5 fruit fly cellular contexts compared by ENCODE assay signal in genomic region chrX:4325346-4325745, dm6.
TF ChIP-seq lines count a peak whose summit lies in the region.

No protein-coding gene starts in this region.

- no peak for TF ChIP-seq CTCF in whole organism, embryonic (GFP tag; optimal IDR thresholded peaks at IDR 0.05; lab: Kevin White, UChicago)

TF ChIP-seq in whole organism, adult, 20 proteins besides CTCF, POLR2A, EP300 and RAD21:
- no peak for TF ChIP-seq pad (GFP tag; optimal IDR thresholded peaks at IDR 0.05; lab: Kevin White, UChicago)
- TF ChIP-seq bab1 (GFP tag; optimal IDR thresholded peaks at IDR 0.05; lab: Kevin White, UChicago), result no peak
- peak; percentile 1 for TF ChIP-seq toe (GFP tag; optimal IDR thresholded peaks at IDR 0.05; lab: Kevin White, UChicago)
- TF ChIP-seq tj (GFP tag; optimal IDR thresholded peaks at IDR 0.05; lab: Kevin White, UChicago), result no peak
- TF ChIP-seq Crg-1 (GFP tag; optimal IDR thresholded peaks at IDR 0.05; lab: Kevin White, UChicago), result no peak
- no peak for TF ChIP-seq ovo (GFP tag; optimal IDR thresholded peaks at IDR 0.05; lab: Kevin White, UChicago)
- TF ChIP-seq kay (GFP tag; lab: Kevin White, UChicago; ENCODE audit: borderline replicate concordance), result no peak
- no peak for TF ChIP-seq Clk (GFP tag; optimal IDR thresholded peaks at IDR 0.05; lab: Kevin White, UChicago)
- no peak for TF ChIP-seq CG7045 (GFP tag; optimal IDR thresholded peaks at IDR 0.05; lab: Kevin White, UChicago)
- no peak for TF ChIP-seq cnc (optimal IDR thresholded peaks at IDR 0.05; lab: Kevin White, UChicago)
- peak; percentile 28 for TF ChIP-seq CG5204 (GFP tag; optimal IDR thresholded peaks at IDR 0.05; lab: Kevin White, UChicago)
- no peak for TF ChIP-seq cic (GFP tag; optimal IDR thresholded peaks at IDR 0.05; lab: Kevin White, UChicago)
- peak; percentile 19 for TF ChIP-seq CG1620 (GFP tag; optimal IDR thresholded peaks at IDR 0.05; lab: Kevin White, UChicago)
- no peak for TF ChIP-seq CG11617 (GFP tag; optimal IDR thresholded peaks at IDR 0.05; lab: Kevin White, UChicago)
- no peak for TF ChIP-seq CG33017 (tag; optimal IDR thresholded peaks at IDR 0.05; lab: Kevin White, UChicago)
- no peak for TF ChIP-seq CG12768 (GFP tag; optimal IDR thresholded peaks at IDR 0.05; lab: Kevin White, UChicago)
- no peak for TF ChIP-seq Hr96 (GFP tag; optimal IDR thresholded peaks at IDR 0.05; lab: Kevin White, UChicago)
- peak; percentile 51 for TF ChIP-seq CG7101 (tag; optimal IDR thresholded peaks at IDR 0.05; lab: Kevin White, UChicago)

TF ChIP-seq in whole organism, embryonic, 481 proteins besides CTCF, POLR2A, EP300 and RAD21:
- TF ChIP-seq nom (GFP tag; optimal IDR thresholded peaks at IDR 0.05; lab: Kevin White, UChicago) (peak; percentile 3), CG6654 (GFP tag; optimal IDR thresholded peaks at IDR 0.05; lab: Kevin White, UChicago) (peak; percentile 71), Fer3 (tag; optimal IDR thresholded peaks at IDR 0.05; lab: Kevin White, UChicago) (no peak)

TF ChIP-seq in whole organism, prepupa, 60 proteins besides CTCF, POLR2A, EP300 and RAD21:
- TF ChIP-seq eg (GFP tag; IDR thresholded peaks at IDR 0.05; lab: Robert Waterston, UW), result peak; percentile 37; the same call in 2 of the 3 replicates
- TF ChIP-seq CG3032 (tag; optimal IDR thresholded peaks at IDR 0.05; lab: Kevin White, UChicago), result no peak
- peak; percentile 70 for TF ChIP-seq Eip78C (GFP tag; lab: Kevin White, UChicago)
- TF ChIP-seq spab (GFP tag; optimal IDR thresholded peaks at IDR 0.05; lab: Kevin White, UChicago), result no peak
- no peak for TF ChIP-seq CG6792 (GFP tag; optimal IDR thresholded peaks at IDR 0.05; lab: Kevin White, UChicago)
- no peak for TF ChIP-seq dsx (GFP tag; optimal IDR thresholded peaks at IDR 0.05; lab: Kevin White, UChicago; ENCODE audit: poor library complexity, severe bottlenecking)
- peak in 1 of 2 experiments; percentile 13 for TF ChIP-seq salr (GFP tag; optimal IDR thresholded peaks at IDR 0.05; lab: Kevin White, UChicago)
- TF ChIP-seq fd85E (GFP tag; optimal IDR thresholded peaks at IDR 0.05; lab: Kevin White, UChicago), result no peak
- TF ChIP-seq CG8632 (GFP tag; optimal IDR thresholded peaks at IDR 0.05; lab: Kevin White, UChicago), result no peak
- no peak for TF ChIP-seq CG11294 (GFP tag; IDR thresholded peaks at IDR 0.05; lab: Robert Waterston, UW)
- TF ChIP-seq CG6163 (GFP tag; IDR thresholded peaks at IDR 0.05; lab: Robert Waterston, UW), result peak; percentile 51; the same call in 1 of the 3 replicates
- TF ChIP-seq CG10669 (GFP tag; optimal IDR thresholded peaks at IDR 0.05; lab: Kevin White, UChicago), result peak; percentile 33
- no peak for TF ChIP-seq CG6808 (GFP tag; optimal IDR thresholded peaks at IDR 0.05; lab: Kevin White, UChicago)
TF ChIP-seq in whole organism, prepupa: peak in this region for 5.

TF ChIP-seq in whole organism, pupa, 21 proteins besides CTCF, POLR2A, EP300 and RAD21:
- TF ChIP-seq Ets98B (GFP tag; IDR thresholded peaks at IDR 0.05; lab: Robert Waterston, UW) (peak; percentile 8; the same call in 1 of the 2 replicates), CG34367 (tag; optimal IDR thresholded peaks at IDR 0.05; lab: Kevin White, UChicago) (peak; percentile 12), CG8159 (tag; optimal IDR thresholded peaks at IDR 0.05; lab: Kevin White, UChicago) (peak; percentile 20), CG15710 (tag; optimal IDR thresholded peaks at IDR 0.05; lab: Kevin White, UChicago) (no peak), CG4496 (GFP tag; IDR thresholded peaks at IDR 0.05; lab: Robert Waterston, UW) (peak; percentile 11; the same call in 1 of the 3 replicates), CG12605 (GFP tag; IDR thresholded peaks at IDR 0.05; lab: Robert Waterston, UW) (peak; percentile 29; the same call in 1 of the 2 replicates), CG8301 (tag; optimal IDR thresholded peaks at IDR 0.05; lab: Kevin White, UChicago) (no peak), Pif1A (GFP tag; optimal IDR thresholded peaks at IDR 0.05; lab: Kevin White, UChicago) (no peak), Snoo (tag; optimal IDR thresholded peaks at IDR 0.05; lab: Kevin White, UChicago) (no peak), CG17806 (tag; optimal IDR thresholded peaks at IDR 0.05; lab: Kevin White, UChicago) (no peak)
TF ChIP-seq in whole organism, pupa: peak in this region for 5.

TF ChIP-seq in whole organism, wandering third instar larva, 38 proteins besides CTCF, POLR2A, EP300 and RAD21:
- TF ChIP-seq Myc (optimal IDR thresholded peaks at IDR 0.05; lab: Kevin White, UChicago), result peak; percentile 1
- TF ChIP-seq rgr (GFP tag; optimal IDR thresholded peaks at IDR 0.05; lab: Kevin White, UChicago), result peak; percentile 9
- TF ChIP-seq woc (GFP tag; optimal IDR thresholded peaks at IDR 0.05; lab: Kevin White, UChicago), result no peak
